Fruit fly (Drosophila melanogaster) whole organism, prepupa: ENCODE results near the gene CG9609.

Experiments used
- Hr39 ChIP-seq: fragments of 200-800 bp; sonication (Bioruptor generic); optimal IDR thresholded peaks from 2 replicates; lab custom pipeline; 2016; ENCODE audit warnings: missing biosample characterization, missing genetic modification characterization
- Hr4 ChIP-seq: fragments of 200-800 bp; sonication (Bioruptor generic); optimal IDR thresholded peaks from 3 replicates; lab custom pipeline; 2016; ENCODE audit warnings: missing biosample characterization, missing genetic modification characterization
- Lpt ChIP-seq: fragments of 200-800 bp; sonication (Bioruptor generic); optimal IDR thresholded peaks from 3 replicates; lab custom pipeline; 2016; ENCODE audit warnings: missing biosample characterization, missing genetic modification characterization
- Smox ChIP-seq: fragments of 200-800 bp; sonication (Bioruptor generic); optimal IDR thresholded peaks from 3 replicates; lab custom pipeline; 2016; ENCODE audit warnings: missing biosample characterization, missing genetic modification characterization
- eg ChIP-seq: fragments of 200-800 bp; sonication (Bioruptor generic); IDR thresholded peaks from 3 replicates; pipeline ENCODE4 v1.3.6; 2022; ENCODE audit warnings: missing biosample characterization, missing genetic modification characterization
- fkh ChIP-seq: fragments of 200-800 bp; sonication (Bioruptor generic); optimal IDR thresholded peaks from 3 replicates; lab custom pipeline; 2017; ENCODE audit warnings: missing biosample characterization, mild to moderate bottlenecking, missing genetic modification characterization, moderate library complexity

dm6 chrX:16737878-16738277 lies 48.9 kb downstream of the CG9609 start, which contains the start of gene TwdlZ:
- no peak for TF ChIP-seq Hr39 (GFP tag; lab: Kevin White, UChicago)
- no peak for TF ChIP-seq fkh (GFP tag; lab: Kevin White, UChicago)
- no peak for TF ChIP-seq Smox (GFP tag; lab: Kevin White, UChicago)
- TF ChIP-seq Lpt: no peak
- no peak for TF ChIP-seq Hr4 (GFP tag; lab: Kevin White, UChicago)
- no peak for TF ChIP-seq eg
